Worm (Caenorhabditis elegans): Measurements from ENCODE around the gene T14B4.9.

ce11 chrII:6715853-6716252 is 17.8 kb downstream of the T14B4.9 start:
- TF ChIP-seq nhr-237 (tag; optimal IDR thresholded peaks at IDR 0.05) (no peak), nhr-76 (tag; optimal IDR thresholded peaks at IDR 0.05) (no peak), snpc-4 (tag; optimal IDR thresholded peaks at IDR 0.05) (no peak), blmp-1 (tag; optimal IDR thresholded peaks at IDR 0.05) (no peak), bed-3 (GFP tag; optimal IDR thresholded peaks at IDR 0.05) (no peak), nhr-12 (tag; optimal IDR thresholded peaks at IDR 0.05) (no peak), ceh-83 (GFP tag; optimal IDR thresholded peaks at IDR 0.05) (no peak), pha-4 (tag; optimal IDR thresholded peaks at IDR 0.05) (no peak), mep-1 (tag; optimal IDR thresholded peaks at IDR 0.05) (no peak), unc-62 (GFP tag; optimal IDR thresholded peaks at IDR 0.05) (no peak), lsy-2 (tag; optimal IDR thresholded peaks at IDR 0.05) (no peak), ztf-11 (tag; optimal IDR thresholded peaks at IDR 0.05) (no peak), elt-3 (tag; optimal IDR thresholded peaks at IDR 0.05) (no peak)

Data from whole organism, mixed stage, embryonic.